Fruit fly (Drosophila melanogaster) Kc167 (cell line): ENCODE results near the gene RYa-R.

Source experiments
- Myc ChIP-seq: fragments of >200 bp; optimal IDR thresholded peaks from 2 replicates; lab custom pipeline; 2017; ENCODE audit warnings: missing external identifiers
- Sin3A ChIP-seq: fragments of >200 bp; optimal IDR thresholded peaks from 2 replicates; lab custom pipeline; 2018; ENCODE audit warnings: missing external identifiers
- h ChIP-seq: fragments of >200 bp; optimal IDR thresholded peaks from 3 replicates; lab custom pipeline; 2018; ENCODE audit warnings: missing external identifiers
- insv ChIP-seq: fragments of >200 bp; optimal IDR thresholded peaks from 3 replicates; lab custom pipeline; 2018; ENCODE audit warnings: missing external identifiers
- psq ChIP-seq: fragments of >200 bp; optimal IDR thresholded peaks from 2 replicates; lab custom pipeline; 2017; ENCODE audit warnings: missing external identifiers

- no peak for TF ChIP-seq psq (lab: Kevin White, UChicago)
- no peak for TF ChIP-seq h (lab: Kevin White, UChicago)
- no peak for TF ChIP-seq Sin3A
- TF ChIP-seq Myc, result no peak
- TF ChIP-seq insv (lab: Kevin White, UChicago), result no peak
Measured at dm6 chr3R:27026009-27026408, 29.2 kb downstream of the RYa-R start, which contains the start of gene CG6271.
